Worm (Caenorhabditis elegans): ENCODE measurements around the gene gadr-4.
A peak's percentile ranks its signal among the peaks of the same experiment; 100 is the strongest.

Gene gadr-4

ce11 chrII:4089183-4089582 is 26.8 kb upstream of the gadr-4 start (continued):
- TF ChIP-seq lin-35 (GFP tag; optimal IDR thresholded peaks at IDR 0.05), result peak in 1 of 2 experiments; percentile 78
- peak; percentile 1 for TF ChIP-seq lin-13 (GFP tag; optimal IDR thresholded peaks at IDR 0.05)
- TF ChIP-seq dpl-1 (GFP tag; optimal IDR thresholded peaks at IDR 0.05), result peak in 2 of 3 experiments; percentile 14 to 34
- peak; percentile 98 for TF ChIP-seq elt-2 (tag; optimal IDR thresholded peaks at IDR 0.05)
- no peak for TF ChIP-seq lin-15B (tag; optimal IDR thresholded peaks at IDR 0.05)
- no peak for TF ChIP-seq sptf-1 (tag; optimal IDR thresholded peaks at IDR 0.05)
- TF ChIP-seq nhr-12 (tag; optimal IDR thresholded peaks at IDR 0.05), result no peak
- peak; percentile 66 for TF ChIP-seq rnt-1 (tag; optimal IDR thresholded peaks at IDR 0.05)
- peak; percentile 1 for TF ChIP-seq C16A3.4 (tag; optimal IDR thresholded peaks at IDR 0.05)
- peak in 4 of 6 experiments; percentile 7 to 74 (median 56) for TF ChIP-seq elt-3 (tag; optimal IDR thresholded peaks at IDR 0.05)
- no peak for TF ChIP-seq ama-1 (optimal IDR thresholded peaks at IDR 0.05)
- peak; percentile 9 to 26 for TF ChIP-seq efl-1 (optimal IDR thresholded peaks at IDR 0.05)
- TF ChIP-seq efl-1 (GFP tag; optimal IDR thresholded peaks at IDR 0.05 in 1 of 2), result peak in 1 of 2 experiments; percentile 77
- TF ChIP-seq nhr-19 (GFP tag; conservative IDR thresholded peaks at IDR 0.05), result peak; percentile 77
- no peak for TF ChIP-seq F16B12.6 (tag; optimal IDR thresholded peaks at IDR 0.05)
- no peak for TF ChIP-seq ztf-11 (tag; optimal IDR thresholded peaks at IDR 0.05)
- TF ChIP-seq unc-130 (tag; optimal IDR thresholded peaks at IDR 0.05), result peak; percentile 50
- no peak for TF ChIP-seq zip-4 (GFP tag; optimal IDR thresholded peaks at IDR 0.05)

- TF ChIP-seq irx-1 (tag; optimal IDR thresholded peaks at IDR 0.05), result no peak
- no peak for TF ChIP-seq ceh-63 (GFP tag; optimal IDR thresholded peaks at IDR 0.05)
- TF ChIP-seq dpl-1 (GFP tag; optimal IDR thresholded peaks at IDR 0.05), result no peak
- TF ChIP-seq vab-15 (tag; optimal IDR thresholded peaks at IDR 0.05), result no peak
- TF ChIP-seq pax-3 (tag; optimal IDR thresholded peaks at IDR 0.05), result no peak
- TF ChIP-seq efl-3 (GFP tag; optimal IDR thresholded peaks at IDR 0.05), result no peak
- no peak for TF ChIP-seq xbp-1 (tag; optimal IDR thresholded peaks at IDR 0.05)
- no peak for TF ChIP-seq unc-86 (tag; optimal IDR thresholded peaks at IDR 0.05)
- no peak for TF ChIP-seq efl-1 (optimal IDR thresholded peaks at IDR 0.05)
- TF ChIP-seq efl-1 (GFP tag; optimal IDR thresholded peaks at IDR 0.05 in 1 of 2), result no peak
These were observed 23.2 kb upstream of the gadr-4 start for ce11 chrII:4085601-4086000.

ce11 chrII:4082754-4083153 is 20.4 kb upstream of the gadr-4 start, which contains the start of gene R11F4.2:
R11F4.2 (plus strand) TSS chrII:4083054.
- no peak for TF ChIP-seq nhr-19 (GFP tag; conservative IDR thresholded peaks at IDR 0.05)
- no peak for TF ChIP-seq pax-3 (tag; optimal IDR thresholded peaks at IDR 0.05)
- TF ChIP-seq pqm-1 (tag; optimal IDR thresholded peaks at IDR 0.05), result no peak
- no peak for TF ChIP-seq C16A3.4 (tag; optimal IDR thresholded peaks at IDR 0.05)
- no peak for TF ChIP-seq tbx-2 (tag; optimal IDR thresholded peaks at IDR 0.05)

ce11 chrII:4081891-4082290 is 19.5 kb upstream of the gadr-4 start:
- TF ChIP-seq mdl-1 (tag; optimal IDR thresholded peaks at IDR 0.05) (no peak), dpl-1 (GFP tag; optimal IDR thresholded peaks at IDR 0.05) (no peak), lir-3 (tag; optimal IDR thresholded peaks at IDR 0.05; ENCODE audit: poor library complexity) (no peak), lin-13 (GFP tag; optimal IDR thresholded peaks at IDR 0.05) (no peak), nhr-47 (tag; optimal IDR thresholded peaks at IDR 0.05) (no peak), tbx-2 (tag; optimal IDR thresholded peaks at IDR 0.05) (no peak)

ce11 chrII:4081141-4081540 is 18.8 kb upstream of the gadr-4 start:
- TF ChIP-seq nhr-76 (tag; optimal IDR thresholded peaks at IDR 0.05) (no peak), zip-4 (GFP tag; optimal IDR thresholded peaks at IDR 0.05) (no peak), hpl-2 (GFP tag; optimal IDR thresholded peaks at IDR 0.05) (no peak), lin-14 (GFP tag; optimal IDR thresholded peaks at IDR 0.05) (no peak), nhr-237 (tag; optimal IDR thresholded peaks at IDR 0.05) (no peak), unc-130 (tag; optimal IDR thresholded peaks at IDR 0.05) (no peak), nhr-77 (tag; optimal IDR thresholded peaks at IDR 0.05) (no peak), elt-2 (tag; optimal IDR thresholded peaks at IDR 0.05) (no peak), tlp-1 (tag; optimal IDR thresholded peaks at IDR 0.05) (no peak)

Measured in whole organism, L1 larva.